Fruit fly (Drosophila melanogaster) whole organism, embryonic: ENCODE data around the gene RpL18.
A peak's percentile ranks its signal among the peaks of the same experiment; 100 is the strongest.

Source experiments
- CG11696 ChIP-seq: fragments of 200-800 bp; sonication (Bioruptor generic); IDR thresholded peaks from 2 replicates; pipeline ENCODE4 v1.3.6; 2022; ENCODE audit warnings: missing biosample characterization, missing genetic modification characterization
- CG11723 ChIP-seq: fragments of 200-800 bp; sonication (Bioruptor generic); optimal IDR thresholded peaks from 2 replicates; lab custom pipeline; 2017; ENCODE audit warnings: missing biosample characterization, mild to moderate bottlenecking, missing genetic modification characterization
- CG12769 ChIP-seq: fragments of 200-800 bp; sonication (Bioruptor generic); optimal IDR thresholded peaks from 2 replicates; lab custom pipeline; 2019; ENCODE audit warnings: missing biosample characterization, mild to moderate bottlenecking, missing genetic modification characterization, moderate library complexity
- CG13287 ChIP-seq: fragments of 200-800 bp; sonication (Bioruptor generic); IDR thresholded peaks from 2 replicates; pipeline ENCODE4 v1.3.6; 2022; ENCODE audit warnings: missing biosample characterization, missing genetic modification characterization; ENCODE audit not compliant: partially characterized antibody
- CG1602 ChIP-seq: fragments of 200-800 bp; sonication (Bioruptor generic); optimal IDR thresholded peaks from 3 replicates; lab custom pipeline; 2016; ENCODE audit warnings: missing biosample characterization, missing genetic modification characterization
- CG1603 ChIP-seq: fragments of 200-800 bp; sonication (Bioruptor generic); optimal IDR thresholded peaks from 2 replicates; lab custom pipeline; 2019; ENCODE audit warnings: missing biosample characterization, mild to moderate bottlenecking, missing genetic modification characterization, moderate library complexity
- CG17186 ChIP-seq: fragments of 200-800 bp; sonication (Bioruptor generic); optimal IDR thresholded peaks from 3 replicates; lab custom pipeline; 2017; ENCODE audit warnings: missing biosample characterization, missing genetic modification reagents, missing genetic modification characterization
- CG17912 ChIP-seq: fragments of 200-800 bp; sonication (Bioruptor generic); optimal IDR thresholded peaks from 2 replicates; lab custom pipeline; 2018; ENCODE audit warnings: missing biosample characterization, mild to moderate bottlenecking, missing genetic modification characterization
- CG1792 ChIP-seq: fragments of 200-800 bp; sonication (Bioruptor generic); optimal IDR thresholded peaks from 2 replicates; lab custom pipeline; 2016; ENCODE audit warnings: missing biosample characterization, missing genetic modification characterization
- CG18619 ChIP-seq: fragments of 200-800 bp; sonication (Bioruptor generic); optimal IDR thresholded peaks from 3 replicates; lab custom pipeline; 2017; ENCODE audit warnings: missing biosample characterization, mild to moderate bottlenecking, missing genetic modification characterization
- CG2120 ChIP-seq: fragments of 200-800 bp; sonication (Bioruptor generic); optimal IDR thresholded peaks from 3 replicates; lab custom pipeline; 2016; ENCODE audit warnings: missing biosample characterization, missing genetic modification characterization
- CG30403 ChIP-seq: fragments of 200-800 bp; sonication (Bioruptor generic); optimal IDR thresholded peaks from 3 replicates; lab custom pipeline; 2016; ENCODE audit warnings: missing biosample characterization, missing genetic modification characterization
- CG3065 ChIP-seq: fragments of 200-800 bp; sonication (Bioruptor generic); optimal IDR thresholded peaks from 2 replicates; lab custom pipeline; 2016; ENCODE audit warnings: missing biosample characterization, missing genetic modification characterization
- CG32532 ChIP-seq: fragments of 200-800 bp; sonication (Bioruptor generic); IDR thresholded peaks from 2 replicates; pipeline ENCODE4 v1.3.6; 2022; ENCODE audit warnings: missing biosample characterization, missing genetic modification characterization
- CG5180 ChIP-seq: fragments of 200-800 bp; sonication (Bioruptor generic); optimal IDR thresholded peaks from 3 replicates; lab custom pipeline; 2017; ENCODE audit warnings: missing biosample characterization, missing genetic modification characterization, mild to moderate bottlenecking, moderate library complexity, missing genetic modification reagents
- CG6272 ChIP-seq: fragments of 200-800 bp; sonication (Bioruptor generic); IDR thresholded peaks from 2 replicates; pipeline ENCODE4 v1.3.6; 2022; ENCODE audit warnings: missing biosample characterization, missing genetic modification characterization
- CG6765 ChIP-seq: fragments of 200-800 bp; sonication (Bioruptor generic); optimal IDR thresholded peaks from 3 replicates; lab custom pipeline; 2017; ENCODE audit warnings: missing biosample characterization, mild to moderate bottlenecking, missing genetic modification characterization
- CG6813 ChIP-seq: fragments of 200-800 bp; sonication (Bioruptor generic); optimal IDR thresholded peaks from 2 replicates; lab custom pipeline; 2017; ENCODE audit warnings: missing biosample characterization, missing genetic modification characterization, mild to moderate bottlenecking, moderate library complexity, missing genetic modification reagents
- CG7271 ChIP-seq: fragments of 200-800 bp; sonication (Bioruptor generic); optimal IDR thresholded peaks from 2 replicates; lab custom pipeline; 2018; ENCODE audit warnings: missing biosample characterization, mild to moderate bottlenecking, missing genetic modification characterization, moderate library complexity
- CG8765 ChIP-seq: fragments of 200-800 bp; sonication (Bioruptor generic); IDR thresholded peaks from 2 replicates; pipeline ENCODE4 v1.3.6; 2022; ENCODE audit warnings: missing biosample characterization, missing genetic modification characterization
- CHES-1-like ChIP-seq: fragments of 200-800 bp; sonication (Bioruptor generic); optimal IDR thresholded peaks from 2 replicates; lab custom pipeline; 2016; ENCODE audit warnings: missing biosample characterization, missing genetic modification characterization
- ERR ChIP-seq: fragments of 200-800 bp; sonication (Bioruptor generic); optimal IDR thresholded peaks from 2 replicates; lab custom pipeline; 2016; ENCODE audit warnings: missing biosample characterization, missing genetic modification characterization
- Lpt ChIP-seq: fragments of >200 bp; optimal IDR thresholded peaks from 2 replicates; lab custom pipeline; 2018; ENCODE audit warnings: missing biosample characterization, missing genetic modification characterization
- MBD-R2 ChIP-seq: fragments of 200-800 bp; sonication (Bioruptor generic); IDR thresholded peaks from 2 replicates; pipeline ENCODE4 v1.3.6; 2022; ENCODE audit warnings: missing biosample characterization, missing genetic modification characterization
- Nf-YC ChIP-seq: fragments of 200-800 bp; optimal IDR thresholded peaks from 3 replicates; lab custom pipeline; 2019; ENCODE audit warnings: missing biosample characterization, mild to moderate bottlenecking, missing genetic modification characterization, moderate library complexity
- PHDP ChIP-seq: fragments of 200-800 bp; sonication (Bioruptor generic); optimal IDR thresholded peaks from 3 replicates; lab custom pipeline; 2018; ENCODE audit warnings: missing biosample characterization, mild to moderate bottlenecking, missing genetic modification characterization, moderate library complexity
- Pdp1 ChIP-seq, 2 experiments: fragments of 200-800 bp; sonication (Bioruptor generic); optimal IDR thresholded peaks; 3 replicates each; lab custom pipeline; 2016; ENCODE audit warnings: missing biosample characterization in 2 of 2, missing genetic modification characterization in 2 of 2, mild to moderate bottlenecking in 1 of 2, moderate library complexity in 1 of 2
- Scr ChIP-seq: fragments of 200-800 bp; sonication (Bioruptor generic); IDR thresholded peaks from 2 replicates; pipeline ENCODE4 v1.3.6; 2022; ENCODE audit warnings: missing biosample characterization, missing genetic modification characterization; ENCODE audit not compliant: partially characterized antibody
- Side ChIP-seq: fragments of 200-800 bp; sonication (Bioruptor generic); optimal IDR thresholded peaks from 2 replicates; lab custom pipeline; 2016; ENCODE audit warnings: missing biosample characterization, missing genetic modification characterization
- Sox102F ChIP-seq: fragments of 200-800 bp; sonication (Bioruptor generic); optimal IDR thresholded peaks from 2 replicates; lab custom pipeline; 2018; ENCODE audit warnings: missing biosample characterization, mild to moderate bottlenecking, missing genetic modification characterization, moderate library complexity
- Spps ChIP-seq: fragments of 200-800 bp; sonication (Bioruptor generic); optimal IDR thresholded peaks from 2 replicates; lab custom pipeline; 2018; ENCODE audit warnings: missing biosample characterization, mild to moderate bottlenecking, missing genetic modification characterization
- cas ChIP-seq: fragments of 200-800 bp; sonication (Bioruptor generic); IDR thresholded peaks from 2 replicates; pipeline ENCODE4 v1.3.6; 2022; ENCODE audit warnings: missing biosample characterization, missing genetic modification characterization
- da ChIP-seq: fragments of 200-800 bp; sonication (Bioruptor generic); optimal IDR thresholded peaks from 2 replicates; lab custom pipeline; 2016; ENCODE audit warnings: missing biosample characterization, missing genetic modification characterization
- dati ChIP-seq: fragments of 200-800 bp; sonication (Bioruptor generic); IDR thresholded peaks from 2 replicates; pipeline ENCODE4 v1.3.6; 2022; ENCODE audit warnings: missing biosample characterization, missing genetic modification characterization
- esg ChIP-seq: fragments of 200-800 bp; sonication (Bioruptor generic); conservative IDR thresholded peaks from 2 replicates; pipeline ENCODE4 v1.3.6; 2022; ENCODE audit warnings: missing biosample characterization, missing genetic modification characterization
- eve ChIP-seq, 2 experiments: fragments of >200 bp; optimal IDR thresholded peaks; 2 replicates each; lab custom pipeline; 2017; ENCODE audit warnings: missing biosample characterization in 2 of 2, missing genetic modification characterization in 2 of 2
- hth ChIP-seq: fragments of >200 bp; optimal IDR thresholded peaks from 2 replicates; lab custom pipeline; 2017; ENCODE audit warnings: inconsistent platforms
- luna ChIP-seq: fragments of 200-800 bp; sonication (Bioruptor generic); optimal IDR thresholded peaks from 2 replicates; lab custom pipeline; 2016; ENCODE audit warnings: missing biosample characterization, missing genetic modification characterization
- nau ChIP-seq: fragments of 200-800 bp; sonication (Bioruptor generic); optimal IDR thresholded peaks from 3 replicates; lab custom pipeline; 2017; ENCODE audit warnings: missing biosample characterization, mild to moderate bottlenecking, missing genetic modification characterization, missing genetic modification reagents
- otp ChIP-seq: fragments of 200-800 bp; sonication (Bioruptor generic); IDR thresholded peaks from 3 replicates; pipeline ENCODE4, ENCODE4 v1.3.6; 2022; ENCODE audit warnings: missing biosample characterization, missing genetic modification characterization
- pfk ChIP-seq: fragments of 200-800 bp; sonication (Bioruptor generic); optimal IDR thresholded peaks from 2 replicates; lab custom pipeline; 2018; ENCODE audit warnings: missing biosample characterization, mild to moderate bottlenecking, missing genetic modification characterization, moderate library complexity
- psq ChIP-seq: fragments of 200-800 bp; sonication (Bioruptor generic); optimal IDR thresholded peaks from 2 replicates; lab custom pipeline; 2017; ENCODE audit warnings: missing biosample characterization, missing genetic modification characterization
- pzg ChIP-seq: fragments of 200-800 bp; sonication (Bioruptor generic); optimal IDR thresholded peaks from 3 replicates; lab custom pipeline; 2018; ENCODE audit warnings: missing biosample characterization, mild to moderate bottlenecking, missing genetic modification characterization, moderate library complexity
- run ChIP-seq: fragments of 200-800 bp; sonication (Bioruptor generic); optimal IDR thresholded peaks from 3 replicates; lab custom pipeline; 2018; ENCODE audit warnings: missing biosample characterization, mild to moderate bottlenecking, missing genetic modification characterization
- tio ChIP-seq: fragments of 200-800 bp; sonication (Bioruptor generic); optimal IDR thresholded peaks from 2 replicates; lab custom pipeline; 2017; ENCODE audit warnings: missing biosample characterization, missing genetic modification characterization, inconsistent platforms
- toy ChIP-seq: fragments of 200-800 bp; sonication (Bioruptor generic); IDR thresholded peaks from 2 replicates; pipeline ENCODE4 v1.3.6; 2022; ENCODE audit warnings: missing biosample characterization, missing genetic modification characterization
- unc-4 ChIP-seq: fragments of 200-800 bp; sonication (Bioruptor generic); IDR thresholded peaks from 2 replicates; pipeline ENCODE4 v1.3.6; 2022; ENCODE audit warnings: missing biosample characterization, missing genetic modification characterization; ENCODE audit not compliant: partially characterized antibody
- vfl ChIP-seq: fragments of 200-800 bp; sonication (Bioruptor generic); optimal IDR thresholded peaks from 2 replicates; lab custom pipeline; 2016; ENCODE audit warnings: missing biosample characterization, missing genetic modification characterization
- z ChIP-seq: fragments of 200-800 bp; sonication (Bioruptor generic); IDR thresholded peaks from 3 replicates; pipeline ENCODE4 v1.3.6; 2022; ENCODE audit warnings: missing biosample characterization, missing genetic modification characterization
- zen2 ChIP-seq: fragments of 200-800 bp; sonication (Bioruptor generic); IDR thresholded peaks from 3 replicates; pipeline ENCODE4 v1.3.6; 2022; ENCODE audit warnings: missing biosample characterization, missing genetic modification characterization; ENCODE audit not compliant: partially characterized antibody

The RpL18 gene

DNA sequence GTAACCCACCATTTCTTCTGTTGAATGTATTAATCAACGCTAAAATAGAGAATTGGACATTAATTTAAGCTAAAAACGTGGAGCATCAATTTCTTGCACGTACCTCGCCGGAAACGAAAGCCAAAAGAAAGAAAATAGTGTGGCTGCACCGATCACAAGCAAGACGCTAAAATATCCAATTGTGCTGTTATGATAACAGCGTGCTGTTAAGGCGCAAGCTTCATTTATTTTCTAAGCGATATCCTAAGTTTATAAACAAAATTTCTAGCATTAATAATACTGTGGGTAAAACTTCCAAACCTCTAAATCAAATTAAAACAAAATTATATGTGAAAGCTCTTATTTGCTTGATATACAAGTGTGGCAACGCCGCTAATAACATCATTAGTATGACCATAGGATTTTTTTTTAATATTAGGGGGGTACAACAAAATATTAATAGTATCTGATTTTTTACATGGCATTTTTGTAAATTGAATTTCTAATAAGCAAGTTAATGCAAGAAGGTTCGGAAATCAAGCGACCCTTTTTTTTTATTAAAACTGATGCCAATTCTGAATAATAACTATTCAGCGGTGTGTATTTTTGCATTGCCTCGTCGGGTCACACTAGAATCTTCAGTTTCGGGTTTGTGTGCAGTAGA lies at the start of gene RpL18, which contains the start of gene Neos (continued):
- TF ChIP-seq psq (GFP tag; lab: Kevin White, UChicago) = peak; percentile 2
- TF ChIP-seq CG1602 (GFP tag; lab: Kevin White, UChicago) = peak; percentile 55
- no peak for TF ChIP-seq zen2 (GFP tag; lab: Robert Waterston, UW)
- TF ChIP-seq CG11723 (GFP tag; lab: Kevin White, UChicago) = peak; percentile 41
- TF ChIP-seq CG5180 (GFP tag; lab: Kevin White, UChicago) = no peak
- TF ChIP-seq CG7271 (tag; lab: Kevin White, UChicago) = peak; percentile 86
- TF ChIP-seq CHES-1-like = peak; percentile 43
- peak; percentile 84 for TF ChIP-seq Side (GFP tag; lab: Kevin White, UChicago)
- peak; percentile 84 for TF ChIP-seq CG18619 (GFP tag; lab: Kevin White, UChicago)
- peak; percentile 80 for TF ChIP-seq CG30403 (GFP tag; lab: Kevin White, UChicago)
- TF ChIP-seq cas (GFP tag; lab: Robert Waterston, UW) = 0 out of 2 replicates have a peak, but pooled peaks have one; percentile 16
- TF ChIP-seq Pdp1 (GFP tag; optimal IDR thresholded peaks at IDR 0.05; lab: Kevin White, UChicago) = peak; percentile 53 to 57
- peak; percentile 74 for TF ChIP-seq CG17912
- peak; percentile 86 for TF ChIP-seq CG6765
- TF ChIP-seq otp (GFP tag; lab: Robert Waterston, UW) = peak; percentile 70; the same call in 1 of the 3 replicates
- TF ChIP-seq CG6272 = no peak
- peak; percentile 61; the same call in 1 of the 2 replicates for TF ChIP-seq MBD-R2
- TF ChIP-seq esg (GFP tag; lab: Robert Waterston, UW) = peak; percentile 39; the same call in 1 of the 2 replicates
- peak; percentile 82 for TF ChIP-seq CG2120 (GFP tag; lab: Kevin White, UChicago)
- TF ChIP-seq toy (GFP tag; lab: Robert Waterston, UW) = no peak
- TF ChIP-seq vfl (GFP tag; lab: Kevin White, UChicago) = peak; percentile 61
- peak; percentile 84 for TF ChIP-seq nau (GFP tag; lab: Kevin White, UChicago)
- TF ChIP-seq unc-4 = no peak
- TF ChIP-seq hth = no peak
- TF ChIP-seq Sox102F (GFP tag; lab: Kevin White, UChicago) = peak; percentile 70
- TF ChIP-seq pzg = peak; percentile 73
- TF ChIP-seq tio (GFP tag; lab: Kevin White, UChicago) = no peak
- TF ChIP-seq CG1792 = peak; percentile 31
- peak; percentile 75 for TF ChIP-seq pfk (GFP tag; lab: Kevin White, UChicago)
- no peak for TF ChIP-seq ERR (GFP tag; lab: Kevin White, UChicago)
- peak; percentile 47 for TF ChIP-seq CG3065 (GFP tag; lab: Kevin White, UChicago)
- TF ChIP-seq CG8765 (GFP tag; lab: Robert Waterston, UW) = no peak
- peak; percentile 70 for TF ChIP-seq CG32532 (GFP tag; lab: Robert Waterston, UW)
- peak; percentile 62 for TF ChIP-seq Nf-YC (tag; lab: Kevin White, UChicago)
- peak; percentile 73 for TF ChIP-seq PHDP (tag; lab: Kevin White, UChicago)
- TF ChIP-seq Spps (tag; lab: Kevin White, UChicago) = peak; percentile 35
- TF ChIP-seq CG13287 = 0 out of 2 replicates have a peak, but pooled peaks have one; percentile 16
- peak; percentile 53 for TF ChIP-seq CG1603
- TF ChIP-seq CG6813 (GFP tag; lab: Kevin White, UChicago) = peak; percentile 71
- TF ChIP-seq CG17186 (GFP tag; lab: Kevin White, UChicago) = peak; percentile 100
- peak; percentile 10 for TF ChIP-seq CG11696 (GFP tag; lab: Robert Waterston, UW)
- peak; percentile 36 for TF ChIP-seq luna (GFP tag; lab: Kevin White, UChicago)
- peak; percentile 45 for TF ChIP-seq run
- TF ChIP-seq CG12769 (tag; lab: Kevin White, UChicago) = no peak
- TF ChIP-seq da (GFP tag; lab: Kevin White, UChicago) = no peak
- no peak for TF ChIP-seq dati (GFP tag; lab: Robert Waterston, UW)
- no peak for TF ChIP-seq Lpt (GFP tag; lab: Kevin White, UChicago)
- no peak for TF ChIP-seq eve (GFP tag; optimal IDR thresholded peaks at IDR 0.05; lab: Kevin White, UChicago)
- no peak for TF ChIP-seq Scr (GFP tag; lab: Robert Waterston, UW)
- TF ChIP-seq z = no peak
